Worm (Caenorhabditis elegans) whole organism, L2 larva: Measurements from ENCODE around the gene cks-1.

Experiments used
- C34F6.9 ChIP-seq: fragments of 150-350 bp; optimal IDR thresholded peaks from 2 replicates; lab custom pipeline; 2014; ENCODE audit warnings: missing biosample characterization, missing genetic modification characterization
- F13H6.1 ChIP-seq: sonication (generic microtip); optimal IDR thresholded peaks from 2 replicates; lab custom pipeline; 2016; ENCODE audit warnings: missing genetic modification characterization, missing compliant biosample characterization
- R02D3.7 ChIP-seq: fragments of 150-350 bp; optimal IDR thresholded peaks from 2 replicates; lab custom pipeline; 2014; ENCODE audit warnings: missing biosample characterization, missing genetic modification characterization
- Y55F3AM.14 ChIP-seq: fragments of 200-800 bp; sonication (Bioruptor generic); optimal IDR thresholded peaks from 2 replicates; lab custom pipeline; 2018; ENCODE audit warnings: mild to moderate bottlenecking, missing genetic modification characterization, missing compliant biosample characterization
- ZK546.5 ChIP-seq: sonication (generic microtip); optimal IDR thresholded peaks from 2 replicates; lab custom pipeline; 2017; ENCODE audit warnings: missing biosample characterization, missing genetic modification characterization
- ama-1 ChIP-seq: fragments of 150-350 bp; optimal IDR thresholded peaks from 2 replicates; lab custom pipeline; 2018; ENCODE audit warnings: inconsistent platforms
- blmp-1 ChIP-seq: sonication (generic microtip); optimal IDR thresholded peaks from 2 replicates; lab custom pipeline; 2017; ENCODE audit warnings: missing genetic modification characterization, mild to moderate bottlenecking, missing compliant biosample characterization, antibody characterized with exemption, moderate library complexity; ENCODE audit not compliant: insufficient read depth
- crh-2 ChIP-seq: sonication (generic microtip); optimal IDR thresholded peaks from 2 replicates; lab custom pipeline; 2017; ENCODE audit warnings: missing biosample characterization, missing genetic modification characterization
- dmd-4 ChIP-seq: sonication (generic microtip); optimal IDR thresholded peaks from 2 replicates; lab custom pipeline; 2017; ENCODE audit warnings: missing biosample characterization, missing genetic modification characterization
- egl-27 ChIP-seq: sonication (generic microtip); optimal IDR thresholded peaks from 3 replicates; lab custom pipeline; 2017; ENCODE audit warnings: missing biosample characterization, missing genetic modification reagents, missing genetic modification characterization
- elt-1 ChIP-seq: fragments of 150-350 bp; optimal IDR thresholded peaks from 2 replicates; lab custom pipeline; 2014; ENCODE audit warnings: missing biosample characterization, missing genetic modification characterization
- elt-3 ChIP-seq: sonication (generic microtip); optimal IDR thresholded peaks from 2 replicates; lab custom pipeline; 2017; ENCODE audit warnings: missing biosample characterization, missing genetic modification characterization
- fos-1 ChIP-seq: fragments of 150-350 bp; optimal IDR thresholded peaks from 2 replicates; lab custom pipeline; 2014; ENCODE audit warnings: missing biosample characterization, missing genetic modification characterization
- gmeb-1 ChIP-seq: fragments of 150-350 bp; optimal IDR thresholded peaks from 2 replicates; lab custom pipeline; 2014; ENCODE audit warnings: missing biosample characterization, missing genetic modification characterization
- lin-11 ChIP-seq: fragments of 150-350 bp; sonication (generic microtip); optimal IDR thresholded peaks from 2 replicates; lab custom pipeline; 2014; ENCODE audit warnings: missing biosample characterization, missing genetic modification characterization, inconsistent platforms, mixed read lengths
- lin-13 ChIP-seq: fragments of 150-350 bp; optimal IDR thresholded peaks from 2 replicates; lab custom pipeline; 2014; ENCODE audit warnings: missing biosample characterization, missing genetic modification reagents, missing genetic modification characterization
- lin-39 ChIP-seq: fragments of 150-350 bp; optimal IDR thresholded peaks from 2 replicates; lab custom pipeline; 2014; ENCODE audit warnings: missing biosample characterization, missing genetic modification reagents, missing genetic modification characterization
- mdl-1 ChIP-seq, 2 experiments: fragments of 150-350 bp in 1 of 2; sonication (generic microtip) in 1 of 2; optimal IDR thresholded peaks; 2 replicates each; lab custom pipeline; 2017; ENCODE audit warnings: missing biosample characterization in 2 of 2, missing genetic modification characterization in 2 of 2
- nhr-10 ChIP-seq: sonication (generic microtip); optimal IDR thresholded peaks from 2 replicates; lab custom pipeline; 2017; ENCODE audit warnings: missing biosample characterization, missing genetic modification characterization
- nhr-11 ChIP-seq: fragments of 150-350 bp; optimal IDR thresholded peaks from 2 replicates; lab custom pipeline; 2014; ENCODE audit warnings: missing biosample characterization, missing genetic modification characterization
- nhr-12 ChIP-seq: fragments of 150-350 bp; optimal IDR thresholded peaks from 2 replicates; lab custom pipeline; 2014; ENCODE audit warnings: missing biosample characterization, missing genetic modification characterization
- nhr-129 ChIP-seq: fragments of 150-350 bp; optimal IDR thresholded peaks from 2 replicates; lab custom pipeline; 2014; ENCODE audit warnings: missing biosample characterization, missing genetic modification characterization
- nhr-21 ChIP-seq: fragments of 150-350 bp; optimal IDR thresholded peaks from 2 replicates; lab custom pipeline; 2014; ENCODE audit warnings: missing biosample characterization, missing genetic modification characterization
- nhr-237 ChIP-seq: fragments of 150-350 bp; optimal IDR thresholded peaks from 2 replicates; lab custom pipeline; 2014; ENCODE audit warnings: missing biosample characterization, missing genetic modification characterization
- nhr-25 ChIP-seq: fragments of 150-350 bp; sonication (generic microtip); optimal IDR thresholded peaks from 3 replicates; lab custom pipeline; 2014; ENCODE audit warnings: missing biosample characterization, missing genetic modification characterization
- nhr-6 ChIP-seq: fragments of 150-350 bp; optimal IDR thresholded peaks from 2 replicates; lab custom pipeline; 2014; ENCODE audit warnings: missing biosample characterization, missing genetic modification characterization
- nhr-77 ChIP-seq: fragments of 150-350 bp; optimal IDR thresholded peaks from 2 replicates; lab custom pipeline; 2014; ENCODE audit warnings: missing biosample characterization, missing genetic modification characterization
- peb-1 ChIP-seq: fragments of 150-350 bp; optimal IDR thresholded peaks from 2 replicates; lab custom pipeline; 2014; ENCODE audit warnings: missing biosample characterization, missing genetic modification characterization
- sem-4 ChIP-seq: fragments of 150-350 bp; optimal IDR thresholded peaks from 2 replicates; lab custom pipeline; 2014; ENCODE audit warnings: missing biosample characterization, missing genetic modification reagents, missing genetic modification characterization
- skn-1 ChIP-seq: sonication (generic microtip); optimal IDR thresholded peaks from 2 replicates; lab custom pipeline; 2017; ENCODE audit warnings: missing biosample characterization, missing genetic modification characterization
- sma-3 ChIP-seq: sonication (generic microtip); optimal IDR thresholded peaks from 2 replicates; lab custom pipeline; 2016; ENCODE audit warnings: missing genetic modification reagents, missing genetic modification characterization, missing compliant biosample characterization
- sma-9 ChIP-seq, 2 experiments: fragments of 150-350 bp in 1 of 2; sonication (generic microtip) in 1 of 2; optimal IDR thresholded peaks; 2 replicates each; lab custom pipeline; 2014 to 2016; ENCODE audit warnings: missing genetic modification characterization in 2 of 2, mild to moderate bottlenecking in 1 of 2, missing biosample characterization in 1 of 2, missing compliant biosample characterization in 1 of 2, missing genetic modification reagents in 1 of 2, moderate library complexity in 1 of 2
- snpc-4 ChIP-seq: fragments of 150-350 bp; optimal IDR thresholded peaks from 2 replicates; lab custom pipeline; 2014; ENCODE audit warnings: missing biosample characterization, missing genetic modification characterization
- unc-62 ChIP-seq: fragments of 150-350 bp; optimal IDR thresholded peaks from 2 replicates; lab custom pipeline; 2014; ENCODE audit warnings: missing biosample characterization, missing genetic modification reagents, missing genetic modification characterization
- zag-1 ChIP-seq: fragments of 150-350 bp; optimal IDR thresholded peaks from 2 replicates; lab custom pipeline; 2014; ENCODE audit warnings: missing biosample characterization, missing genetic modification characterization
- ztf-1 ChIP-seq: fragments of 200-800 bp; sonication (Bioruptor generic); conservative IDR thresholded peaks from 2 replicates; pipeline ENCODE4 v1.3.6; 2022; ENCODE audit warnings: missing genetic modification characterization, missing compliant biosample characterization

cks-1 gene

DNA sequence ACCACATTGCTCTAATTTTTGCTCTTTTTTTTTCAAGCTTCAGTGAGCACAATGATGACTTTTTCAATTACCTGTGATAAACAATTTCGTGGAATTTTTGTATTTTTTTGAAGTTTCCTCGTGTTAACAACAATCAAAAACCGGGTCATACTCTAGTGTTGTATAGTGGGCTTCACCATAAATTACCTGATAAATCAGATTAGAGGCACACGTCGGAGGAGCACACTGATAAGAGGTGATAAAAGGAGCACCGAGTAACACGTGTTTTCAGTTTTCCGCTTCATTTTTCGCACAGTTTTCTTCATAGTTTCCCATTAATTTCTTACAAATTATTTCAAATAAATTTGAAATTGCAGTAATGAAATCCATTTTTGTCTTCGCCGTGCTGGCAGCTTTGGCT is 32.4 kb upstream of the cks-1 start, which contains the start of gene spp-8:
TSS of gene spp-8 (plus strand) at position 357 of the 400 bp plus-strand sequence.
- TF ChIP-seq ZK546.5 (tag; lab: Kevin White, UChicago) (no peak), gmeb-1 (tag; lab: Kevin White, UChicago) (peak; percentile 40), ama-1 (no peak), sma-9 (GFP tag; optimal IDR thresholded peaks at IDR 0.05; lab: Kevin White, UChicago) (peak; percentile 55), sma-9 (tag; optimal IDR thresholded peaks at IDR 0.05; lab: Kevin White, UChicago) (no peak), Y55F3AM.14 (GFP tag; lab: Kevin White, UChicago) (no peak), unc-62 (GFP tag; lab: Kevin White, UChicago) (no peak), mdl-1 (tag; optimal IDR thresholded peaks at IDR 0.05; lab: Kevin White, UChicago) (peak in 1 of 2 experiments; percentile 43), crh-2 (tag; lab: Kevin White, UChicago) (peak; percentile 81), fos-1 (peak; percentile 78), snpc-4 (no peak), nhr-25 (no peak), blmp-1 (tag; lab: Kevin White, UChicago) (no peak), sma-3 (GFP tag; lab: Kevin White, UChicago) (peak; percentile 5), skn-1 (tag; lab: Kevin White, UChicago) (peak; percentile 41), egl-27 (no peak)

DNA sequence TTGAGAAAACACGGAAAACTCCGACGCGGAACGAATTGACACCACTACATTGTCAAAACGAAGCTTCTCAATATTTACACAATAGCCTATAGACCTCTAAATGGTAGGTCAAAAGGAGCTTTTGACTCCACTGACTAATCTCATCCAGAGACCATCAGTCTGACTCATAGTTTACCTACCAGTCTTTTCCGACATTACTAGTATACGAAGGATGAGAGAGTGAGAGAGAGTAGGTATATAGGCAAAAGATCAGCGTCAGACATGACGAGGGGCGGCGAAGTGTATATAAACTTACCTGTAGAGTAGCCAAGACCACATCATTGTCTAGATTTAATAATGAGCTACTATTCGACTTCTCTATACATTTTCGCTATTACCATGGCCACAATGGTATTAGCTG is 26.5 kb upstream of the cks-1 start, which contains the start of gene srlf-3:
TSS of gene srlf-3 (plus strand) at position 301 of the 400 bp plus-strand sequence.
- TF ChIP-seq R02D3.7 (tag; lab: Kevin White, UChicago) (no peak), sem-4 (tag; lab: Kevin White, UChicago) (no peak), elt-1 (tag; lab: Kevin White, UChicago) (no peak), dmd-4 (tag; lab: Kevin White, UChicago) (no peak), nhr-10 (no peak), nhr-21 (tag; lab: Kevin White, UChicago) (no peak), elt-3 (tag; lab: Kevin White, UChicago) (no peak), lin-13 (GFP tag; lab: Kevin White, UChicago) (no peak), F13H6.1 (tag; lab: Kevin White, UChicago) (no peak), Y55F3AM.14 (GFP tag; lab: Kevin White, UChicago) (no peak), gmeb-1 (tag; lab: Kevin White, UChicago) (no peak), blmp-1 (tag; lab: Kevin White, UChicago) (no peak), lin-39 (tag; lab: Kevin White, UChicago) (no peak), nhr-129 (no peak), C34F6.9 (no peak), lin-11 (tag; lab: Kevin White, UChicago) (no peak), nhr-6 (tag; lab: Kevin White, UChicago) (no peak)
- TF ChIP-seq, all 48 proteins: peak for 0

- TF ChIP-seq lin-11 (tag; lab: Kevin White, UChicago), result no peak
- TF ChIP-seq elt-3 (tag; lab: Kevin White, UChicago), result no peak
- no peak for TF ChIP-seq ztf-1
- TF ChIP-seq nhr-11 (tag; lab: Kevin White, UChicago), result no peak
- TF ChIP-seq gmeb-1 (tag; lab: Kevin White, UChicago), result no peak
- TF ChIP-seq egl-27, result no peak
- TF ChIP-seq zag-1 (tag; lab: Kevin White, UChicago), result no peak
- TF ChIP-seq R02D3.7 (tag; lab: Kevin White, UChicago), result no peak
- TF ChIP-seq nhr-6 (tag; lab: Kevin White, UChicago), result no peak
Observed at ce11 chrIV:8488043-8488442, 25.7 kb upstream of the cks-1 start.

- TF ChIP-seq ama-1, result no peak
- no peak for TF ChIP-seq peb-1
- no peak for TF ChIP-seq zag-1 (tag; lab: Kevin White, UChicago)
- TF ChIP-seq nhr-12 (tag; lab: Kevin White, UChicago), result no peak
- TF ChIP-seq nhr-11 (tag; lab: Kevin White, UChicago), result no peak
- no peak for TF ChIP-seq fos-1
- TF ChIP-seq sma-9 (GFP tag; optimal IDR thresholded peaks at IDR 0.05; lab: Kevin White, UChicago), result no peak
- TF ChIP-seq sma-9 (tag; optimal IDR thresholded peaks at IDR 0.05; lab: Kevin White, UChicago), result no peak
- TF ChIP-seq nhr-77, result no peak
- no peak for TF ChIP-seq nhr-21 (tag; lab: Kevin White, UChicago)
- no peak for TF ChIP-seq nhr-237
- TF ChIP-seq lin-39 (tag; lab: Kevin White, UChicago), result no peak
- no peak for TF ChIP-seq sma-3 (GFP tag; lab: Kevin White, UChicago)
- TF ChIP-seq lin-11 (tag; lab: Kevin White, UChicago), result no peak
Observed at ce11 chrIV:8489915-8490314, 23.8 kb upstream of the cks-1 start, which contains the start of gene srlf-2. TSS of gene srlf-2 (plus strand) at chrIV:8490215.
